Fruit fly (Drosophila melanogaster): ENCODE data around the gene CG14304.

CG14304 gene

dm6 chr3R:18658945-18659642, 38.0 kb upstream of the CG14304 start, which contains the start of the genes CG31224 and CstF64 (continued):
- peak; percentile 90 for TF ChIP-seq pho (GFP tag; optimal IDR thresholded peaks at IDR 0.05)
- peak; percentile 37; the same call in 1 of the 2 replicates for TF ChIP-seq Scr (GFP tag; IDR thresholded peaks at IDR 0.05; ENCODE audit: partially characterized antibody)
- 0 out of 4 replicates have a peak, but pooled peaks have one; percentile 28 for TF ChIP-seq Dll (GFP tag; IDR thresholded peaks at IDR 0.05; ENCODE audit: partially characterized antibody)
- no peak for TF ChIP-seq zen2 (GFP tag; IDR thresholded peaks at IDR 0.05; ENCODE audit: partially characterized antibody)
- TF ChIP-seq H2.0 (GFP tag; IDR thresholded peaks at IDR 0.05): peak; percentile 75
- TF ChIP-seq disco-r (GFP tag; optimal IDR thresholded peaks at IDR 0.05): peak; percentile 81
- peak; percentile 68 for TF ChIP-seq esg (GFP tag; conservative IDR thresholded peaks at IDR 0.05)
- TF ChIP-seq chm (GFP tag; IDR thresholded peaks at IDR 0.05): peak; percentile 80
- peak; percentile 70 for TF ChIP-seq CG8924 (tag; optimal IDR thresholded peaks at IDR 0.05)
- peak; percentile 24 for TF ChIP-seq TFAM (GFP tag; optimal IDR thresholded peaks at IDR 0.05)
- peak; percentile 76 for TF ChIP-seq E2f1 (GFP tag; IDR thresholded peaks at IDR 0.05)
- peak; percentile 67 for TF ChIP-seq twi (tag; optimal IDR thresholded peaks at IDR 0.05)
- TF ChIP-seq Hr39 (optimal IDR thresholded peaks at IDR 0.05): no peak
- TF ChIP-seq CG18599 (GFP tag; optimal IDR thresholded peaks at IDR 0.05): no peak
- TF ChIP-seq CG6175 (GFP tag; IDR thresholded peaks at IDR 0.05): peak; percentile 63; the same call in 1 of the 3 replicates
- peak; percentile 82 for TF ChIP-seq CG8478 (optimal IDR thresholded peaks at IDR 0.05)
- no peak for TF ChIP-seq CG12769 (tag; optimal IDR thresholded peaks at IDR 0.05)
- TF ChIP-seq Med (GFP tag): peak; percentile 98
- 0 out of 3 replicates have a peak, but pooled peaks have one; percentile 49 for TF ChIP-seq gce (GFP tag; IDR thresholded peaks at IDR 0.05)
- peak; percentile 88 for TF ChIP-seq gem (tag; optimal IDR thresholded peaks at IDR 0.05)
- peak; percentile 79 for TF ChIP-seq CG4730 (GFP tag; IDR thresholded peaks at IDR 0.05)
- TF ChIP-seq CG9817 (tag; optimal IDR thresholded peaks at IDR 0.05): peak; percentile 85
- TF ChIP-seq CG3065 (GFP tag; optimal IDR thresholded peaks at IDR 0.05): peak; percentile 42
- peak; percentile 76 for TF ChIP-seq so (GFP tag; IDR thresholded peaks at IDR 0.05)
- TF ChIP-seq lilli (GFP tag; optimal IDR thresholded peaks at IDR 0.05): peak; percentile 92
- TF ChIP-seq CG7963 (GFP tag; IDR thresholded peaks at IDR 0.05; ENCODE audit: partially characterized antibody): no peak
- TF ChIP-seq ind (GFP tag; optimal IDR thresholded peaks at IDR 0.05): peak; percentile 88
- TF ChIP-seq Poxn (GFP tag; IDR thresholded peaks at IDR 0.05): no peak
- peak; percentile 84 for TF ChIP-seq Xrp1 (GFP tag; IDR thresholded peaks at IDR 0.05)
- TF ChIP-seq sr (GFP tag; IDR thresholded peaks at IDR 0.05): 0 out of 3 replicates have a peak, but pooled peaks have one; percentile 4
- TF ChIP-seq fd102C (GFP tag; optimal IDR thresholded peaks at IDR 0.05): peak; percentile 15
- TF ChIP-seq Elba2 (GFP tag; optimal IDR thresholded peaks at IDR 0.05): peak; percentile 67
- TF ChIP-seq ash1 (GFP tag; optimal IDR thresholded peaks at IDR 0.05): no peak
- TF ChIP-seq Sin3A (optimal IDR thresholded peaks at IDR 0.05): peak; percentile 76
- peak; percentile 81 for TF ChIP-seq Bdp1 (GFP tag; optimal IDR thresholded peaks at IDR 0.05)
- peak; percentile 73 for TF ChIP-seq Blimp-1 (GFP tag; optimal IDR thresholded peaks at IDR 0.05)
- no peak for TF ChIP-seq ac (GFP tag; optimal IDR thresholded peaks at IDR 0.05)
- peak; percentile 91 for TF ChIP-seq chn (GFP tag; optimal IDR thresholded peaks at IDR 0.05)
- TF ChIP-seq D19A (tag; optimal IDR thresholded peaks at IDR 0.05): no peak
- peak; percentile 82 for TF ChIP-seq pzg (GFP tag; optimal IDR thresholded peaks at IDR 0.05)
- TF ChIP-seq Mes4 (GFP tag; optimal IDR thresholded peaks at IDR 0.05): peak; percentile 79
- TF ChIP-seq CG10431 (GFP tag; optimal IDR thresholded peaks at IDR 0.05): peak; percentile 46
- peak; percentile 80 for TF ChIP-seq lmd (GFP tag; IDR thresholded peaks at IDR 0.05)
- no peak for TF ChIP-seq bowl (GFP tag; IDR thresholded peaks at IDR 0.05)
